Worm (Caenorhabditis elegans) whole organism, L2 larva: ENCODE measurements around the gene F44E2.4.

Experiments used
- C34F6.9 ChIP-seq: fragments of 150-350 bp; optimal IDR thresholded peaks from 2 replicates; lab custom pipeline; 2014; ENCODE audit warnings: missing biosample characterization, missing genetic modification characterization
- ZK546.5 ChIP-seq: sonication (generic microtip); optimal IDR thresholded peaks from 2 replicates; lab custom pipeline; 2017; ENCODE audit warnings: missing biosample characterization, missing genetic modification characterization
- ceh-82 ChIP-seq: fragments of 150-350 bp; optimal IDR thresholded peaks from 2 replicates; lab custom pipeline; 2014; ENCODE audit warnings: missing biosample characterization, missing genetic modification characterization
- mbf-1 ChIP-seq: sonication (generic microtip); optimal IDR thresholded peaks from 2 replicates; lab custom pipeline; 2017; ENCODE audit warnings: missing biosample characterization, missing genetic modification characterization
- unc-62 ChIP-seq: fragments of 150-350 bp; optimal IDR thresholded peaks from 2 replicates; lab custom pipeline; 2014; ENCODE audit warnings: missing biosample characterization, missing genetic modification reagents, missing genetic modification characterization
- ztf-4 ChIP-seq: fragments of 150-350 bp; optimal IDR thresholded peaks from 2 replicates; lab custom pipeline; 2014; ENCODE audit warnings: missing biosample characterization, missing genetic modification characterization

DNA sequence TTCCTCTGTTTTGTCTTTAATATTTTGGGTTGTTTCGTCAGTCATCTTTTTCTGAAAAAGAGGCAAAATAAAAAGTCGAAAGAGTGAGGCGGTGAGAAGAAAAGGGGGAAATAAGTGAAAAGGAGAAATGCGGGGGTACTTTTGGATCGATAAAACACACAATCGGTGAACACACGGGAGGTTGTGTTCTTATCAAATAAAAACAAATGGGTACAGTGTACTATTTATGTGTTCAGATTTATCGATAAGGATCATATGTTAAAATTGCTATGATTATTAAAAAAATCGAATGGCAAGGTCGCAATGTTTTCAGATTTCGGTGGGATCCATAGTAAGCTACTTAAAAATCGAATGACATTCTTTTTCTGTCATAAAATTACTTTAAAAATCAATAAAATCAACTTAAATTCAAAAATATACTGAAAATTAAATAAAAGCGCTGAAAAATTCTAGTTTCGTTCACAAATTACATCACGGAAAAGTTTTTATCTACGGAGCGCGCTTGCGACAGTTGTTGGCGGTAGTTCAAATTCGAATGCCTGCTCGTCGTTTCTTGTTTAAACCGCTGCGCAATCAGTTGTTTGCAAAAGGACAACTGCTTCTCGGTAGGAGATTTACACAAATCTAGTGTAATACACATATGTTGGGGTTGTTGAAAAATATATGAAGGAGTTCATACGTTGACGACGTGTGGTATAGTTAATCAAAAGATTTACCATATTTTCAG is 28.8 kb downstream of the F44E2.4 start, which contains the start of gene prx-19:
- TF ChIP-seq C34F6.9 (tag; lab: Kevin White, UChicago) (peak; percentile 62), unc-62 (GFP tag; lab: Kevin White, UChicago) (no peak), ZK546.5 (no peak), mbf-1 (no peak), ceh-82 (tag; lab: Kevin White, UChicago) (no peak), ztf-4 (no peak)
